Fruit fly (Drosophila melanogaster) whole organism, wandering third instar larva: ENCODE results near the gene CG33181.

Source experiments
- Abd-B ChIP-seq: fragments of >200 bp; optimal IDR thresholded peaks from 2 replicates; lab custom pipeline; 2017; ENCODE audit warnings: missing biosample characterization, missing genetic modification characterization
- CrebA ChIP-seq: fragments of 200-800 bp; sonication (Bioruptor generic); optimal IDR thresholded peaks from 2 replicates; lab custom pipeline; 2016; ENCODE audit warnings: missing biosample characterization, mild to moderate bottlenecking, missing genetic modification characterization, borderline replicate concordance
- Jra ChIP-seq: sonication (Bioruptor generic); optimal IDR thresholded peaks from 2 replicates; lab custom pipeline; 2016; ENCODE audit warnings: missing biosample characterization, missing genetic modification characterization
- Vsx2 ChIP-seq: fragments of 200-300, 225-300 bp; sonication (Bioruptor generic); optimal IDR thresholded peaks from 2 replicates; lab custom pipeline; 2018; ENCODE audit warnings: missing biosample characterization, missing genetic modification characterization; ENCODE audit not compliant: partially characterized antibody
- dl ChIP-seq, 2 experiments: fragments of 175-275, 200-275 bp in 1 of 2; fragments of 200-275 bp in 1 of 2; sonication (Bioruptor generic); optimal IDR thresholded peaks; lab custom pipeline; 2018; ENCODE audit warnings: mild to moderate bottlenecking in 2 of 2, missing biosample characterization in 2 of 2, missing genetic modification characterization in 2 of 2, moderate library complexity in 2 of 2; ENCODE audit not compliant: partially characterized antibody in 2 of 2, insufficient read depth in 1 of 2
- h ChIP-seq: fragments of 200-800 bp; sonication (Bioruptor generic); optimal IDR thresholded peaks from 3 replicates; lab custom pipeline; 2016; ENCODE audit warnings: missing biosample characterization, mild to moderate bottlenecking, missing genetic modification characterization
- lola ChIP-seq: fragments of >200 bp; optimal IDR thresholded peaks from 2 replicates; lab custom pipeline; 2017; ENCODE audit warnings: missing biosample characterization, missing genetic modification characterization
- usp ChIP-seq: fragments of >200 bp; optimal IDR thresholded peaks from 2 replicates; lab custom pipeline; 2017; ENCODE audit warnings: missing biosample characterization, missing genetic modification characterization

dm6 chrX:8479031-8479568 lies 10.0 kb upstream of the CG33181 start, which contains the start of gene Cp36:
- TF ChIP-seq lola (no peak), h (no peak), Abd-B (GFP tag; lab: Kevin White, UChicago) (no peak), Jra (no peak), dl (GFP tag; optimal IDR thresholded peaks at IDR 0.05; lab: Kevin White, UChicago; ENCODE audit: insufficient read depth in 1 of 2, partially characterized antibody in 2 of 2) (no peak), CrebA (GFP tag; lab: Kevin White, UChicago) (no peak), usp (GFP tag; lab: Kevin White, UChicago) (no peak), Vsx2 (GFP tag; lab: Kevin White, UChicago) (no peak)
